Worm (Caenorhabditis elegans): Measurements from ENCODE around the gene cyp-29A2.

cyp-29A2 gene

DNA sequence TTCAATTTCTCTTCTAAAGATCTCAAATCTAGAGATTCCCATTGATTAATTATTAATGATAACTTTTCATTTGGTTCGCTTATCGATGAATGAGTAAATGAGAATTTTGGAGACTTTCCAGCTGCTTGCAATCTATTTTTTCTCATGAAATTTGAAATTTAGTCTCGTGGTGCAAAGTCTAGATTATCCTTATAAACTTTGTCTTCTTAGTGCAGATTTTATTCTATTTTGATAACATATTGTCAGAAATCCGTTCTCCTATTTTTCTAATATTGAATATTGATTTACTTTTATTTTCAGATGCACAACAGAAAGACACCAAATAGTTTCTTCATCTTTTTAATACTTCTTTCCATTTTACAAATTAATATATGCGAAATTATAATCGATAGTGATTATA lies 26.4 kb upstream of the cyp-29A2 start, which contains the start of gene lgc-49:
Gene lgc-49, plus strand, starts transcription at position 301 of the 400 bp plus-strand sequence.
- TF ChIP-seq ttx-3 (tag; optimal IDR thresholded peaks at IDR 0.05) (no peak), ceh-31 (tag; optimal IDR thresholded peaks at IDR 0.05) (no peak), fkh-6 (tag; optimal IDR thresholded peaks at IDR 0.05) (no peak), zip-5 (tag; optimal IDR thresholded peaks at IDR 0.05) (no peak), ceh-30 (tag; optimal IDR thresholded peaks at IDR 0.05) (no peak), sdc-2 (tag; optimal IDR thresholded peaks at IDR 0.05) (no peak), pag-3 (tag; optimal IDR thresholded peaks at IDR 0.05; ENCODE audit: borderline replicate concordance) (no peak), mec-3 (tag; optimal IDR thresholded peaks at IDR 0.05; ENCODE audit: borderline replicate concordance) (no peak)

DNA sequence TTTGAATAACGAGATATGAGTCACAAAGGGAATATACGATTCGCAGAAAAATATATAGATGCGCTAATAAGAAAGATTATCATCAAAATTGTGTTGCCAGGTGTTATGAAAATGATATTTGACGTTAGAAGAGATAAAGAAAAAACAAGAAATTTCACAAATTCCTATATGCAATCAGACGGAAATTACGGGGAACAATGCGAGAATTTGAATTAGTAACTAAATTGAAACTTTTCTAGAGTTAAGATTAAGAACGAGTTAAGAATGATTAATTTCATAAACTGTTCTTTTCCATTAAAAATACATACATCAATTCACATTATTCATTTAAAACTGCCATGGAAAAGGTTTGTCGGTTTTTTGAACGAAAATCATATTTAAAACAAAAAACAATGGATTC lies 21.3 kb upstream of the cyp-29A2 start, which contains the start of gene clc-6:
Gene clc-6, minus strand, starts transcription at position 101 of the 400 bp plus-strand sequence.
- TF ChIP-seq unc-86 (tag; optimal IDR thresholded peaks at IDR 0.05) (no peak), ceh-45 (GFP tag; IDR thresholded peaks at IDR 0.05) (no peak), tbx-2 (tag; optimal IDR thresholded peaks at IDR 0.05) (no peak), dmd-4 (tag; optimal IDR thresholded peaks at IDR 0.05; ENCODE audit: borderline replicate concordance) (no peak), sox-2 (GFP tag; IDR thresholded peaks at IDR 0.05) (no peak), hlh-13 (GFP tag; optimal IDR thresholded peaks at IDR 0.05) (no peak), nhr-232 (tag; optimal IDR thresholded peaks at IDR 0.05) (no peak), ceh-6 (GFP tag; optimal IDR thresholded peaks at IDR 0.05) (no peak), T23F11.4 (GFP tag; optimal IDR thresholded peaks at IDR 0.05) (no peak), hlh-6 (tag; optimal IDR thresholded peaks at IDR 0.05) (no peak), fax-1 (tag; optimal IDR thresholded peaks at IDR 0.05) (no peak), ceh-48 (tag; optimal IDR thresholded peaks at IDR 0.05) (no peak), fkh-6 (tag; optimal IDR thresholded peaks at IDR 0.05) (no peak), mec-3 (tag; optimal IDR thresholded peaks at IDR 0.05; ENCODE audit: borderline replicate concordance) (no peak), ceh-24 (tag; optimal IDR thresholded peaks at IDR 0.05) (no peak), syd-9 (tag; optimal IDR thresholded peaks at IDR 0.05) (no peak), che-1 (tag; optimal IDR thresholded peaks at IDR 0.05) (no peak), ceh-14 (tag; optimal IDR thresholded peaks at IDR 0.05) (no peak)

DNA sequence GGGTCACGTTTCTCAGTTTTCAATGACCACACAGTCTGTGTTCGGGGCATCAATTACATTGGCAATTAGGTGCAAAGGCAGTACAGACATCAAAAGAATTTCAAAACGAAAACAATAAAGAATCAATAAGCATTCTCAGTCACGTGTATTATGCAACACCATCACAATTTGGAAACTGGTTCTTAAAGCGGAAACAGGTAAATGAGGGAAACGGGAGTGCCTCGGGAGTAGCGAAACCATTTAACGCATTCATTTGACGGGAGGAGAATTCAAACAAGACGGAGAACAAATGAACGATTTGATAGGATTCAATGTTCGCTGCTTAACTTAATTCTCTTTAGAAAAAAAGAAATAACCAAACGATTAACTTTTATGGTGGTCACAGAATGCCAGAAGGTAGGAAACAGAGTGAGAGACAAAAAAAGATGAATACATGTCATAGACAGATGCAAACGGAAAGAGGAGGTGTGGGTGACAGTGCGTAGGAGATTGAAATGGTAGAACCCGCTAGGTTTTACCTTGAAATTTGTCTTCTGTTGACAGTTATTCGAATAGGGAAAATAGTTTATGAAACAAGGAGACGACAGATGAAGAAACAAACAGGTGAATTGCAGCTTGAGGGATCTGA lies 20.6 kb upstream of the cyp-29A2 start:
- no peak for TF ChIP-seq C38D4.7 (GFP tag; optimal IDR thresholded peaks at IDR 0.05)
- peak; percentile 32 for TF ChIP-seq ceh-31 (tag; optimal IDR thresholded peaks at IDR 0.05)

DNA sequence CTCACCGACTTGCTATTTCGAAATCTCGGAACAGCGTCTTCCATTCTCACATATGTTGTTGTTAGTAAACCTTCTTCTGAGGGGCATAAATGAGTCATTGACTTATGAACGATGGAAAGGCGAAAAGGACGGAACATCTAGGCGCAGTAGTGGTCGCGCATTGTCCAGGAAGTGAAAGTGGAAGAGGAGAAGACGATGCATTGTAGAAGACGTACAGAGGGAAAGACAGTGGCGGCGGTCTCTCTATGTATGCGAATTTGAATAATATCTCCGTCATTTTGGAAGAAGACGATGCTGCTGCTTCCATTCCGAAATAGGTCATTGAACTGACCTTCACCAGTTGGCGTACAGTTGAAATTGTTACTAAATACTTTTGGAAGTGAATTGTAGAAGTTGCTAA lies 19.3 kb upstream of the cyp-29A2 start:
- TF ChIP-seq dmd-4 (tag; optimal IDR thresholded peaks at IDR 0.05; ENCODE audit: borderline replicate concordance) (no peak), elt-2 (tag; optimal IDR thresholded peaks at IDR 0.05) (no peak), nhr-232 (tag; optimal IDR thresholded peaks at IDR 0.05) (no peak), sox-4 (tag; optimal IDR thresholded peaks at IDR 0.05) (no peak), npax-4 (tag; optimal IDR thresholded peaks at IDR 0.05) (no peak), ceh-48 (tag; optimal IDR thresholded peaks at IDR 0.05) (no peak), fax-1 (tag; optimal IDR thresholded peaks at IDR 0.05) (no peak), ceh-22 (tag; optimal IDR thresholded peaks at IDR 0.05) (no peak), nhr-11 (tag; optimal IDR thresholded peaks at IDR 0.05) (no peak), lin-11 (tag; optimal IDR thresholded peaks at IDR 0.05) (no peak), dve-1 (tag; optimal IDR thresholded peaks at IDR 0.05) (no peak), ceh-9 (tag; optimal IDR thresholded peaks at IDR 0.05) (no peak), C38D4.7 (GFP tag; optimal IDR thresholded peaks at IDR 0.05) (no peak), ttx-3 (tag; optimal IDR thresholded peaks at IDR 0.05) (no peak), zip-5 (tag; optimal IDR thresholded peaks at IDR 0.05) (no peak), ceh-18 (tag; optimal IDR thresholded peaks at IDR 0.05) (no peak), C08G9.2 (tag; optimal IDR thresholded peaks at IDR 0.05) (no peak), pha-4 (tag; optimal IDR thresholded peaks at IDR 0.05) (no peak)
